Fruit fly (Drosophila melanogaster): Measurements from ENCODE around the gene Dora.

Dora gene

DNA sequence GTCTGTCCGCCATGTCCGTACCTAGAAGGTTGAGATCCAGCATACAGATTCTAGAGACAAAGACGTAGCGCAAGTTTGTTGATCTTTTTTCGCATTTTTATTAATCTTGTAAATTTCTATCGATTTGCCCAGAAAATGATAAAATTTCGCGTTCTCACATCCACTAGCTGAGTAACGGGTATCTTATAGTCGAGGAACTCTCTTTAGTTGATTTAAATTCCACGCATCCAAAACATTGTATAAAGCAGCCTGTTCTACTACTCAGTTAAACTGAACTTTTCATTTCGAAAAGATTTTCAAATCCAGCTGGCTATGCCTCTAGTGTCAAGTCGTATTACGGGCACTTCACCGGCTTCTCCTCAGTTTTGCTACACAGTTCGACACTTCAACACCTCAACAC, 30.4 kb downstream of the Dora start, which contains the start of gene SdhBL:
TSS of gene SdhBL (plus strand) at position 301 of the 400 bp plus-strand sequence.
- TF ChIP-seq D1 (tag; optimal IDR thresholded peaks at IDR 0.05) (no peak), CG15710 (tag; optimal IDR thresholded peaks at IDR 0.05) (no peak), CG32121 (GFP tag; IDR thresholded peaks at IDR 0.05) (no peak), CG8159 (tag; optimal IDR thresholded peaks at IDR 0.05) (no peak), rn (GFP tag; IDR thresholded peaks at IDR 0.05) (no peak), CG4496 (GFP tag; IDR thresholded peaks at IDR 0.05) (no peak), Ets98B (GFP tag; IDR thresholded peaks at IDR 0.05) (no peak), Pif1B (GFP tag; optimal IDR thresholded peaks at IDR 0.05) (no peak), gl (tag; optimal IDR thresholded peaks at IDR 0.05) (no peak), Pif1A (GFP tag; optimal IDR thresholded peaks at IDR 0.05) (no peak), CG13204 (GFP tag; optimal IDR thresholded peaks at IDR 0.05) (no peak), CG10348 (GFP tag; IDR thresholded peaks at IDR 0.05) (no peak)

DNA sequence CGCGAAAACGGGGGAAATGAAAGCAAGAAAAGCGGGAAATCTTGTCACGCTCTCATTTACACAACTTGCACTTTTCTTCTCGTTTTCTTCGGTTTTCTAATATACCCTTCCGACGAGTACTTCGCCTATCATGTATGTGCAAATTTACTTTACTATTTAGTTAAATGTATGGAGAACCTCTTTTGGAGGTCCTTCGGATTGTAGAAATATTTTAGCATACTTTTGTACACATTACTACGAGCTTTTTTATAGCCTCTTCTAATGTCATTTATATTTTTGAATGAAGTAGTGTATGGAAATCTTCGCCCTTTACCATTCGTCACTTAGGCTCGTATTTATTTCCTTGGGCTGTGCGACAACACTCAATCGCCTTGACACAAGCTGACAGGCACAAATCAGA, 33.5 kb downstream of the Dora start:
- TF ChIP-seq Snoo (tag; optimal IDR thresholded peaks at IDR 0.05), result no peak
- no peak for TF ChIP-seq CG14655 (GFP tag; optimal IDR thresholded peaks at IDR 0.05)
- TF ChIP-seq D1 (tag; optimal IDR thresholded peaks at IDR 0.05), result no peak
- no peak for TF ChIP-seq rn (GFP tag; IDR thresholded peaks at IDR 0.05)
- TF ChIP-seq Pif1B (GFP tag; optimal IDR thresholded peaks at IDR 0.05), result no peak
- TF ChIP-seq CG4496 (GFP tag; IDR thresholded peaks at IDR 0.05), result no peak
- no peak for TF ChIP-seq CG13204 (GFP tag; optimal IDR thresholded peaks at IDR 0.05)
- no peak for TF ChIP-seq CG10348 (GFP tag; IDR thresholded peaks at IDR 0.05)
- no peak for TF ChIP-seq CG8159 (tag; optimal IDR thresholded peaks at IDR 0.05)
- TF ChIP-seq EcR (GFP tag; optimal IDR thresholded peaks at IDR 0.05), result no peak
- TF ChIP-seq CG8301 (tag; optimal IDR thresholded peaks at IDR 0.05), result no peak
- no peak for TF ChIP-seq CG17806 (tag; optimal IDR thresholded peaks at IDR 0.05)
- no peak for TF ChIP-seq Ets98B (GFP tag; IDR thresholded peaks at IDR 0.05)
- TF ChIP-seq CG12605 (GFP tag; IDR thresholded peaks at IDR 0.05), result no peak
- TF ChIP-seq CG32121 (GFP tag; IDR thresholded peaks at IDR 0.05), result no peak

DNA sequence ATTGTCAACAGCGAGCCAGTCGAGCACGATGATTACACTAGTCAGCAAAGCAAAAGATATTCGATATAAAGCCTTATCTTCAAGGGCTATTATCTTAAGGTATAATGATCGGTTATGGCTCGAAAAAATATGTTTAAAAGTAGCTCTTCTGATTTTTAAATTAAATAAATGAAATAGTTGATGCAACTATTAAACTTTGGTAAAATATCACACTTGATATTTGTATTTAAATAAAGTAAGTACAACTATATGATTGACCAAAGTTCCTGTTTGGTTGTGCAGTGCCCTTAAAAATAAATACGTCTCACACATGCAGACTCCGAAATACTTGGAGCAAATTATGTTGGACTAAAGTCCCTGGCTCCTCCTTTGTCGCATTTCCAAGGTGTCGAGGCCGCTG, 34.2 kb downstream of the Dora start:
- peak; percentile 39 for TF ChIP-seq CG8159 (tag; optimal IDR thresholded peaks at IDR 0.05)
- peak; percentile 19 for TF ChIP-seq CG9948 (tag; optimal IDR thresholded peaks at IDR 0.05)
- no peak for TF ChIP-seq D1 (tag; optimal IDR thresholded peaks at IDR 0.05)
- TF ChIP-seq CG14655 (GFP tag; optimal IDR thresholded peaks at IDR 0.05), result peak; percentile 26
- TF ChIP-seq fd96Ca (GFP tag; IDR thresholded peaks at IDR 0.05), result no peak
- TF ChIP-seq CG8301 (tag; optimal IDR thresholded peaks at IDR 0.05), result peak; percentile 31
- peak; percentile 24 for TF ChIP-seq CG15710 (tag; optimal IDR thresholded peaks at IDR 0.05)
- TF ChIP-seq rn (GFP tag; IDR thresholded peaks at IDR 0.05), result no peak
- TF ChIP-seq CG17806 (tag; optimal IDR thresholded peaks at IDR 0.05), result peak; percentile 0

DNA sequence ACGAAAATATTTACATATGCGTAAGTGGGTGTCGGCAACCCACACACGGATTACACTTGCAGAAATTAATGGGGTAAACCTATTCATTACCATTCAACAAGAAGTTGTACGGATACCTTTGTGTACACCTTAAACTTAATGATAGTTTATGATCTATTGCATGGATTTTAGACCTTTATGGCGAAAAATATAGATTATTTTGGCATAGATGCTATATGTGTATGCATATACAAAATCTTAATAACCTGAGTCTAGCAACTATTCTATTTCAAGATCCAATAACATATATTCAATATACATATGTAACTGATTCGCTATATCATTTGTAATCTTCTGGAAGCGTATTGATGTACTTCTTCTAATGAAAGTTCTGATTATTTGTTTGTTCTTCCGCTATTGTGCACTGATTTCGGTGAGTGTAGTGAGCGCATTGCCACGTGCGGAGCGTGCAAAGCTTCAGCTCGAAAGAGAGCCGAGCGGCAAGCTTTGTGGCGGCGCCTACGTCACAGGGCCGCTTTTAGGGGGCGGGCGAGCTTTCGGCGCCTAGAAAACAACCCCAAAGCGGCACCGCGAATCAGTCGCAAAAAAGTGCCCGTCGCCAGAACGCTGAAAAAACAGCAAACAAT, 36.2 kb downstream of the Dora start, which contains the start of gene CG7378:
TSS of gene CG7378 (plus strand) at position 576 of the 626 bp plus-strand sequence.
- no peak for TF ChIP-seq Pif1A (GFP tag; optimal IDR thresholded peaks at IDR 0.05)
- no peak for TF ChIP-seq CG8301 (tag; optimal IDR thresholded peaks at IDR 0.05)
- TF ChIP-seq EcR (GFP tag; optimal IDR thresholded peaks at IDR 0.05), result no peak
- no peak for TF ChIP-seq CG32121 (GFP tag; IDR thresholded peaks at IDR 0.05)
- TF ChIP-seq CG17806 (tag; optimal IDR thresholded peaks at IDR 0.05), result no peak
- no peak for TF ChIP-seq rn (GFP tag; IDR thresholded peaks at IDR 0.05)
- no peak for TF ChIP-seq Pif1B (GFP tag; optimal IDR thresholded peaks at IDR 0.05)
- no peak for TF ChIP-seq Ets98B (GFP tag; IDR thresholded peaks at IDR 0.05)
- TF ChIP-seq CG9948 (tag; optimal IDR thresholded peaks at IDR 0.05), result no peak
- no peak for TF ChIP-seq D1 (tag; optimal IDR thresholded peaks at IDR 0.05)
- no peak for TF ChIP-seq CG15710 (tag; optimal IDR thresholded peaks at IDR 0.05)
- no peak for TF ChIP-seq Snoo (tag; optimal IDR thresholded peaks at IDR 0.05)

DNA sequence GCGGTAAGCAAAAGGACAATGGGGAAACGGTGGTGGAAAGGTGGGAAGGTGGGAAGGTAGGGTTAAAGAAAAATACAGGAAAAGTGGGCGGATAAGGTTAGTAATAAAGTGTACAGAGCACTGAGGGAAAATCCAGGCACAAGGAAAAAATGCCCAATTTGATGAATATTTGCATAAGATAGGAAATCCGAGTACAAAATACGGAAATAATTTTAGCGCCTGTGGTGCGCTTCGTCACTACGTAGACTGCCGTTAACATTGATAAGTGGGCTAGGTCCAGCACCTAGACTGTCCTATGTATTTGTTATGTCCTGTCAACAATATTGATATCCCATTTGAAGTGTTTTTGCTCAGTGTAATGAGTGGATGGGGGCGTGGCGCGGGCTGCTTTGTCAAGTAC, 37.2 kb downstream of the Dora start:
- no peak for TF ChIP-seq Snoo (tag; optimal IDR thresholded peaks at IDR 0.05)
- TF ChIP-seq Pif1B (GFP tag; optimal IDR thresholded peaks at IDR 0.05), result no peak
- TF ChIP-seq fd96Ca (GFP tag; IDR thresholded peaks at IDR 0.05), result no peak
- TF ChIP-seq CG34367 (tag; optimal IDR thresholded peaks at IDR 0.05), result no peak
- no peak for TF ChIP-seq gl (tag; optimal IDR thresholded peaks at IDR 0.05)
- TF ChIP-seq Pif1A (GFP tag; optimal IDR thresholded peaks at IDR 0.05), result no peak
- TF ChIP-seq CG12605 (GFP tag; IDR thresholded peaks at IDR 0.05), result no peak
- TF ChIP-seq CG4496 (GFP tag; IDR thresholded peaks at IDR 0.05), result no peak
- TF ChIP-seq CG8301 (tag; optimal IDR thresholded peaks at IDR 0.05), result no peak
- TF ChIP-seq CG32121 (GFP tag; IDR thresholded peaks at IDR 0.05), result no peak
- TF ChIP-seq CG17806 (tag; optimal IDR thresholded peaks at IDR 0.05), result no peak
- TF ChIP-seq CG9948 (tag; optimal IDR thresholded peaks at IDR 0.05), result no peak
- TF ChIP-seq CG15710 (tag; optimal IDR thresholded peaks at IDR 0.05), result no peak
- TF ChIP-seq D1 (tag; optimal IDR thresholded peaks at IDR 0.05), result no peak
- no peak for TF ChIP-seq Ets98B (GFP tag; IDR thresholded peaks at IDR 0.05)

DNA sequence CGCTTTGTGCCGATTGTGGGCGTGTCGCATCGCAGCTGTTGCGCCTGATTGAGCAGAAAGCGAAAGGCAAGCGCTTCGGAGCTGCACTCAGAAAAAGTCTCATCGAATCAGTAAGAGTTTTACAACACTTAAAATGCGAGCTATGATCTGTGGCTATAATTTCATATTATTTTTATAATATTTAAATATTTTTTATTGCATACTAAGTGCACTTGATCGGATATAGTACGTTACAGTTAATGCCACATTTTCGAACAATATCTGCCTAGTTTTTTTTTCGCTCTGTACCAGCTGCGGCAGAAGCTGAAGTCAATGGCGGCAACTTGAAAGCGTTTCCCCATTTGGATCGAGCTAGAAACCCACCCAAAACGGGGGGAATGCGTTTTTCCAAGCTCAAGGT, 39.0 kb downstream of the Dora start:
- TF ChIP-seq CG14655 (GFP tag; optimal IDR thresholded peaks at IDR 0.05) (no peak), fd96Ca (GFP tag; IDR thresholded peaks at IDR 0.05) (peak; percentile 11; the same call in 1 of the 3 replicates)

DNA sequence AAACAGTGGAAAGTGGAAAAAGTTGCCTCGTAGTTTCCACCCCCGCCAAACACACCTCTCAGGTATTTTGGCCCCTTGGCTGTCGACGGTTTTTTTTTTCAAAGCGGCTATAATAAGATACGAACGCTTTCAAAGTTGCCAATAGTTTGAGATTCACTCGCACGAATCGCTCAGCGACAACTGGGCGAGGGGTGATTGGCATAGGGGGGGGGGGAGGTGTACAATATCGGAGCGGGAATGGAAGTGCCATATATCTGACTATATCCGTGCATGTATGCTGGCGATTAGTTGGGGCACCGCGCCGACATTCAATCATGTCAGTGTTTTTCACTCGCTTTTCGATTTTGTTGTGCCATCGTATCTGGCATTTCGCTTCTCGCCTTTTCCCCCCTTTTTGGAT, 41.4 kb downstream of the Dora start:
- TF ChIP-seq D1 (tag; optimal IDR thresholded peaks at IDR 0.05) (no peak), CG17806 (tag; optimal IDR thresholded peaks at IDR 0.05) (no peak), Pif1B (GFP tag; optimal IDR thresholded peaks at IDR 0.05) (no peak), CG8159 (tag; optimal IDR thresholded peaks at IDR 0.05) (no peak), Snoo (tag; optimal IDR thresholded peaks at IDR 0.05) (no peak), CG32121 (GFP tag; IDR thresholded peaks at IDR 0.05) (no peak), CG4496 (GFP tag; IDR thresholded peaks at IDR 0.05) (no peak), CG8301 (tag; optimal IDR thresholded peaks at IDR 0.05) (no peak)

Measured in whole organism, pupa.